Worm (Caenorhabditis elegans) whole organism, L4 larva: Measurements from ENCODE around the gene flad-1.

Source experiments
- F37D6.2 ChIP-seq: sonication (generic microtip); optimal IDR thresholded peaks from 2 replicates; lab custom pipeline; 2016; ENCODE audit warnings: mild to moderate bottlenecking, missing genetic modification characterization, missing compliant biosample characterization
- R02D3.7 ChIP-seq: fragments of 150-350 bp; sonication (generic microtip); optimal IDR thresholded peaks from 3 replicates; lab custom pipeline; 2014; ENCODE audit warnings: missing biosample characterization, missing genetic modification characterization
- aly-2 ChIP-seq: sonication (generic microtip); optimal IDR thresholded peaks from 2 replicates; lab custom pipeline; 2018; ENCODE audit warnings: missing biosample characterization, missing genetic modification characterization
- lin-39 ChIP-seq: fragments of 150-350 bp; optimal IDR thresholded peaks from 2 replicates; lab custom pipeline; 2014; ENCODE audit warnings: missing biosample characterization, missing genetic modification reagents, missing genetic modification characterization
- mxl-2 ChIP-seq: fragments of 200-800 bp; sonication (Bioruptor generic); conservative IDR thresholded peaks from 2 replicates; pipeline ENCODE4 v1.3.6; 2022; ENCODE audit warnings: missing genetic modification reagents, missing genetic modification characterization, missing compliant biosample characterization
- unc-39 ChIP-seq: sonication (generic microtip); optimal IDR thresholded peaks from 2 replicates; lab custom pipeline; 2017; ENCODE audit warnings: missing biosample characterization, missing genetic modification characterization
- ztf-11 ChIP-seq: fragments of 150-350 bp; optimal IDR thresholded peaks from 2 replicates; lab custom pipeline; 2014; ENCODE audit warnings: missing biosample characterization, missing genetic modification characterization

ce11 chrII:9936859-9937258 lies 7.1 kb upstream of the flad-1 start, which contains the start of gene C05C10.3:
- no peak for TF ChIP-seq unc-39 (tag; lab: Kevin White, UChicago)
- no peak for TF ChIP-seq F37D6.2 (tag; lab: Kevin White, UChicago)
- no peak for TF ChIP-seq aly-2
- TF ChIP-seq lin-39 (tag; lab: Kevin White, UChicago): no peak
- TF ChIP-seq ztf-11: no peak
- TF ChIP-seq R02D3.7 (tag; lab: Kevin White, UChicago): no peak
- TF ChIP-seq mxl-2 (GFP tag; lab: Robert Waterston, UW): no peak
